Worm (Caenorhabditis elegans) whole organism, early embryonic: ENCODE data around the gene C01G5.7.

Source experiments
- ama-1 ChIP-seq: fragments of 150-350 bp; optimal IDR thresholded peaks from 2 replicates; lab custom pipeline; 2014
- ceh-13 ChIP-seq: fragments of 200-800 bp; sonication (Bioruptor generic); optimal IDR thresholded peaks from 2 replicates; lab custom pipeline; 2018; ENCODE audit warnings: mild to moderate bottlenecking, missing genetic modification characterization, missing compliant biosample characterization
- ets-7 ChIP-seq: sonication (generic microtip); optimal IDR thresholded peaks from 2 replicates; lab custom pipeline; 2016; ENCODE audit warnings: missing genotype, missing genetic modification characterization, missing compliant biosample characterization
- flt-1 ChIP-seq: fragments of 200-800 bp; sonication (Bioruptor generic); IDR thresholded peaks from 2 replicates; pipeline ENCODE4 v1.3.6; 2022; ENCODE audit warnings: missing genetic modification characterization, missing compliant biosample characterization
- pes-1 ChIP-seq: fragments of 200-800 bp; sonication (Bioruptor generic); IDR thresholded peaks from 2 replicates; pipeline ENCODE4 v1.3.6; 2022; ENCODE audit warnings: missing genetic modification reagents, missing genetic modification characterization, missing compliant biosample characterization
- tra-4 ChIP-seq: sonication (generic microtip); optimal IDR thresholded peaks from 2 replicates; lab custom pipeline; 2017; ENCODE audit warnings: missing genetic modification characterization, missing compliant biosample characterization

DNA sequence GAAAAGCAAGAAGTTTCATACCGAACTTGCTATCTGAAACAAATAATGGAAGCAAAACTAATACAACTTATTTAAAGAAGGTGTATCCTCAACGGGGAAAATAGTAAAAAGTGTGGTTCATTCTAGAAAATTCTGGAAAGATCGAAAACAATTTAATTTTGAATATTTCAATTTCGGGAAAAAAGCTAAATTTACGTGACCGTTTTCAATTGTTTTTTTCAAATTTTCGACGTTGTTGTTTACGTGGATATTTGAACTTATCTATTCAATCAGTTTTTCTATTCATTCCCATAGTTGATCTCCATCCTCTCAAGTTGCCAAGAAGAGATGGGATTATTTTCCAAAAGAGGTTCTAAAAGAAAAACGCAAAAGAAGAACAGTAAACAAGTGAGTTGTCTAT, 17.9 kb downstream of the C01G5.7 start, which contains the start of gene C01G5.3:
- TF ChIP-seq ceh-13 (GFP tag; lab: Kevin White, UChicago) (no peak), ets-7 (no peak), tra-4 (tag; lab: Kevin White, UChicago) (no peak), ama-1 (lab: Kevin White, UChicago) (no peak), pes-1 (no peak), flt-1 (no peak)
